Worm (Caenorhabditis elegans) whole organism, mixed stage, embryonic: ENCODE measurements around the gene seu-1.

Source experiments
- M03D4.4 ChIP-seq: sonication (generic microtip); optimal IDR thresholded peaks from 2 replicates; lab custom pipeline; 2017; ENCODE audit warnings: mild to moderate bottlenecking, missing genetic modification characterization, missing compliant biosample characterization
- bed-3 ChIP-seq: fragments of 200-800 bp; sonication (Bioruptor generic); optimal IDR thresholded peaks from 3 replicates; lab custom pipeline; 2018; ENCODE audit warnings: mild to moderate bottlenecking, missing genetic modification characterization, moderate library complexity, missing compliant biosample characterization
- ceh-39 ChIP-seq: fragments of 150-350 bp; optimal IDR thresholded peaks from 2 replicates; lab custom pipeline; 2014; ENCODE audit warnings: missing biosample characterization, missing genetic modification characterization
- ceh-83 ChIP-seq: fragments of 200-800 bp; sonication (Bioruptor generic); optimal IDR thresholded peaks from 2 replicates; lab custom pipeline; 2018; ENCODE audit warnings: mild to moderate bottlenecking, missing genetic modification characterization, missing compliant biosample characterization
- ces-1 ChIP-seq: fragments of 150-350 bp; optimal IDR thresholded peaks from 2 replicates; lab custom pipeline; 2014; ENCODE audit warnings: missing biosample characterization, missing genetic modification reagents, missing genetic modification characterization
- cnd-1 ChIP-seq: fragments of 200-800 bp; sonication (Bioruptor generic); optimal IDR thresholded peaks from 2 replicates; lab custom pipeline; 2018; ENCODE audit warnings: mild to moderate bottlenecking, missing genetic modification characterization, missing compliant biosample characterization
- drap-1 ChIP-seq: fragments of 200-800 bp; sonication (Bioruptor generic); optimal IDR thresholded peaks from 3 replicates; lab custom pipeline; 2018; ENCODE audit warnings: mild to moderate bottlenecking, missing genetic modification characterization, missing compliant biosample characterization
- elt-1 ChIP-seq: sonication (generic microtip); optimal IDR thresholded peaks from 2 replicates; lab custom pipeline; 2017; ENCODE audit warnings: missing genetic modification characterization, mild to moderate bottlenecking, missing compliant biosample characterization, antibody characterized with exemption, moderate library complexity, borderline replicate concordance; ENCODE audit not compliant: insufficient read depth
- elt-3 ChIP-seq: fragments of 150-350 bp; optimal IDR thresholded peaks from 2 replicates; lab custom pipeline; 2014; ENCODE audit warnings: missing biosample characterization, missing genetic modification characterization
- flh-1 ChIP-seq: fragments of 200-800 bp; sonication (Bioruptor generic); optimal IDR thresholded peaks from 2 replicates; lab custom pipeline; 2018; ENCODE audit warnings: mild to moderate bottlenecking, missing genetic modification characterization, moderate library complexity, missing compliant biosample characterization
- lin-32 ChIP-seq: fragments of 200-800 bp; sonication (Bioruptor generic); optimal IDR thresholded peaks from 2 replicates; lab custom pipeline; 2018; ENCODE audit warnings: mild to moderate bottlenecking, missing genetic modification characterization, missing compliant biosample characterization
- lsy-2 ChIP-seq: fragments of 150-350 bp; optimal IDR thresholded peaks from 2 replicates; lab custom pipeline; 2014; ENCODE audit warnings: missing biosample characterization, missing genetic modification characterization
- mab-5 ChIP-seq: fragments of 150-350 bp; optimal IDR thresholded peaks from 2 replicates; lab custom pipeline; 2014; ENCODE audit warnings: missing biosample characterization, missing genetic modification characterization
- mep-1 ChIP-seq: fragments of 150-350 bp; optimal IDR thresholded peaks from 2 replicates; lab custom pipeline; 2017; ENCODE audit warnings: missing biosample characterization, missing genetic modification reagents, missing genetic modification characterization, inconsistent platforms
- mls-2 ChIP-seq: sonication (generic microtip); optimal IDR thresholded peaks from 2 replicates; lab custom pipeline; 2016; ENCODE audit warnings: mild to moderate bottlenecking, missing genetic modification characterization, moderate library complexity, missing compliant biosample characterization
- nhr-12 ChIP-seq: fragments of 150-350 bp; optimal IDR thresholded peaks from 2 replicates; lab custom pipeline; 2014; ENCODE audit warnings: missing biosample characterization, missing genetic modification characterization
- nhr-2 ChIP-seq: fragments of 150-350 bp; optimal IDR thresholded peaks from 2 replicates; lab custom pipeline; 2014; ENCODE audit warnings: missing biosample characterization, missing genetic modification characterization
- nhr-237 ChIP-seq: fragments of 150-350 bp; optimal IDR thresholded peaks from 2 replicates; lab custom pipeline; 2014; ENCODE audit warnings: missing biosample characterization, missing genetic modification characterization
- nhr-28 ChIP-seq: fragments of 150-350 bp; optimal IDR thresholded peaks from 2 replicates; lab custom pipeline; 2014; ENCODE audit warnings: missing biosample characterization, missing genetic modification characterization
- pha-4 ChIP-seq: fragments of 150-350 bp; optimal IDR thresholded peaks from 2 replicates; lab custom pipeline; 2018; ENCODE audit warnings: missing biosample characterization, missing genetic modification reagents, missing genetic modification characterization
- sem-2 ChIP-seq: fragments of 200-800 bp; sonication (Bioruptor generic); optimal IDR thresholded peaks from 2 replicates; lab custom pipeline; 2018; ENCODE audit warnings: mild to moderate bottlenecking, missing genetic modification characterization, missing compliant biosample characterization
- snpc-4 ChIP-seq: fragments of 150-350 bp; optimal IDR thresholded peaks from 2 replicates; lab custom pipeline; 2014; ENCODE audit warnings: missing biosample characterization, missing genetic modification characterization
- sptf-1 ChIP-seq: sonication (generic microtip); optimal IDR thresholded peaks from 2 replicates; lab custom pipeline; 2017; ENCODE audit warnings: mild to moderate bottlenecking, missing genetic modification characterization, moderate library complexity, missing compliant biosample characterization
- tbx-8 ChIP-seq: fragments of 200-800 bp; sonication (Bioruptor generic); optimal IDR thresholded peaks from 2 replicates; lab custom pipeline; 2018; ENCODE audit warnings: mild to moderate bottlenecking, missing genetic modification characterization, moderate library complexity, missing compliant biosample characterization
- unc-120 ChIP-seq: sonication (generic microtip); optimal IDR thresholded peaks from 2 replicates; lab custom pipeline; 2017; ENCODE audit warnings: missing genetic modification characterization, missing compliant biosample characterization; ENCODE audit not compliant: poor library complexity, severe bottlenecking
- unc-39 ChIP-seq: fragments of 150-350 bp; optimal IDR thresholded peaks from 2 replicates; lab custom pipeline; 2014; ENCODE audit warnings: missing biosample characterization, missing genetic modification characterization
- zip-8 ChIP-seq: fragments of 150-350 bp; optimal IDR thresholded peaks from 2 replicates; lab custom pipeline; 2014; ENCODE audit warnings: missing biosample characterization, missing genetic modification characterization
- ztf-11 ChIP-seq: fragments of 150-350 bp; optimal IDR thresholded peaks from 2 replicates; lab custom pipeline; 2014; ENCODE audit warnings: missing biosample characterization, missing genetic modification characterization

seu-1 gene

ce11 chrIV:6361668-6362067, 32.2 kb downstream of the seu-1 start, which contains the start of gene Y73B6BL.47:
TSS of gene Y73B6BL.47 (plus strand) at chrIV:6361968.
- TF ChIP-seq sptf-1 (tag; lab: Kevin White, UChicago) (no peak), lin-32 (GFP tag; lab: Kevin White, UChicago) (no peak), ces-1 (peak; percentile 12)
- TF ChIP-seq, all 35 proteins: peak for 1

ce11 chrIV:6363604-6364003, 34.2 kb downstream of the seu-1 start:
- no peak for TF ChIP-seq nhr-2 (tag; lab: Kevin White, UChicago)
- peak; percentile 89 for TF ChIP-seq ces-1

ce11 chrIV:6365045-6365444, 35.6 kb downstream of the seu-1 start, which contains the start of gene Y73B6BL.270:
TSS of gene Y73B6BL.270 (plus strand) at chrIV:6365345.
- TF ChIP-seq mls-2 (tag; lab: Kevin White, UChicago), result no peak
- no peak for TF ChIP-seq unc-39 (tag; lab: Kevin White, UChicago)
- TF ChIP-seq mep-1 (tag; lab: Kevin White, UChicago), result no peak
- TF ChIP-seq nhr-12 (tag; lab: Kevin White, UChicago), result no peak
- TF ChIP-seq ceh-39, result no peak
- no peak for TF ChIP-seq lin-32 (GFP tag; lab: Kevin White, UChicago)
- TF ChIP-seq snpc-4 (tag; lab: Kevin White, UChicago), result no peak
- TF ChIP-seq pha-4 (tag; lab: Kevin White, UChicago), result no peak
- TF ChIP-seq ceh-83 (GFP tag; lab: Kevin White, UChicago), result no peak
- no peak for TF ChIP-seq elt-3 (tag; lab: Kevin White, UChicago)
- TF ChIP-seq elt-1 (tag; lab: Kevin White, UChicago), result no peak
- TF ChIP-seq flh-1, result no peak
- TF ChIP-seq, all 35 proteins: peak for 0

ce11 chrIV:6366032-6366431, 36.6 kb downstream of the seu-1 start:
- TF ChIP-seq ces-1 (peak; percentile 92), bed-3 (no peak)

ce11 chrIV:6369489-6369888, 40.0 kb downstream of the seu-1 start:
- TF ChIP-seq flh-1 (no peak), lin-32 (GFP tag; lab: Kevin White, UChicago) (no peak), unc-39 (tag; lab: Kevin White, UChicago) (no peak), nhr-2 (tag; lab: Kevin White, UChicago) (no peak), drap-1 (GFP tag; lab: Kevin White, UChicago) (no peak), sptf-1 (tag; lab: Kevin White, UChicago) (no peak), mab-5 (no peak)

- TF ChIP-seq nhr-12 (tag; lab: Kevin White, UChicago), result no peak
- no peak for TF ChIP-seq cnd-1
- TF ChIP-seq snpc-4 (tag; lab: Kevin White, UChicago), result no peak
- no peak for TF ChIP-seq tbx-8 (GFP tag; lab: Kevin White, UChicago)
- no peak for TF ChIP-seq ceh-39
- no peak for TF ChIP-seq nhr-2 (tag; lab: Kevin White, UChicago)
- TF ChIP-seq pha-4 (tag; lab: Kevin White, UChicago), result no peak
- TF ChIP-seq, all 35 proteins: peak for 0
Measured at ce11 chrIV:6372267-6372666, 42.8 kb downstream of the seu-1 start.

- no peak for TF ChIP-seq tbx-8 (GFP tag; lab: Kevin White, UChicago)
- no peak for TF ChIP-seq ceh-83 (GFP tag; lab: Kevin White, UChicago)
- TF ChIP-seq ztf-11 (tag; lab: Kevin White, UChicago), result no peak
- no peak for TF ChIP-seq lsy-2 (tag; lab: Kevin White, UChicago)
- no peak for TF ChIP-seq nhr-28
- no peak for TF ChIP-seq unc-120 (tag; lab: Kevin White, UChicago)
Measured at ce11 chrIV:6372993-6373392, 43.6 kb downstream of the seu-1 start, which contains the start of gene smg-3. TSS of gene smg-3 (minus strand) at chrIV:6373093.

ce11 chrIV:6373721-6374120, 44.3 kb downstream of the seu-1 start:
- TF ChIP-seq sptf-1 (tag; lab: Kevin White, UChicago) (no peak), mep-1 (tag; lab: Kevin White, UChicago) (no peak), nhr-237 (no peak), zip-8 (tag; lab: Kevin White, UChicago) (no peak), pha-4 (tag; lab: Kevin White, UChicago) (no peak), unc-120 (tag; lab: Kevin White, UChicago) (no peak), unc-39 (tag; lab: Kevin White, UChicago) (no peak), mls-2 (tag; lab: Kevin White, UChicago) (no peak), elt-3 (tag; lab: Kevin White, UChicago) (no peak), ceh-39 (no peak), mab-5 (no peak), lsy-2 (tag; lab: Kevin White, UChicago) (no peak), snpc-4 (tag; lab: Kevin White, UChicago) (no peak), tbx-8 (GFP tag; lab: Kevin White, UChicago) (no peak), bed-3 (no peak), ztf-11 (tag; lab: Kevin White, UChicago) (no peak), M03D4.4 (tag; lab: Kevin White, UChicago) (no peak), sem-2 (no peak), lin-32 (GFP tag; lab: Kevin White, UChicago) (no peak), ces-1 (no peak)
- TF ChIP-seq, all 35 proteins: peak for 0
